Worm (Caenorhabditis elegans) whole organism, young adult: ENCODE measurements around the gene ZK402.1.

Experiments
- B0035.1 ChIP-seq: sonication (generic microtip); optimal IDR thresholded peaks from 2 replicates; lab custom pipeline; 2016; ENCODE audit warnings: missing genetic modification characterization, mild to moderate bottlenecking, missing compliant biosample characterization, missing genotype, missing genetic modification reagents
- F22D6.2 ChIP-seq: sonication (generic microtip); optimal IDR thresholded peaks from 2 replicates; lab custom pipeline; 2016; ENCODE audit warnings: mild to moderate bottlenecking, missing genetic modification characterization, missing compliant biosample characterization
- F23B12.7 ChIP-seq: sonication (generic microtip); optimal IDR thresholded peaks from 2 replicates; lab custom pipeline; 2017; ENCODE audit warnings: missing genetic modification characterization, mild to moderate bottlenecking, missing compliant biosample characterization, antibody characterized with exemption, moderate library complexity; ENCODE audit not compliant: insufficient read depth
- F33H1.4 ChIP-seq: fragments of 200-800 bp; sonication (Bioruptor generic); IDR thresholded peaks from 2 replicates; pipeline ENCODE4 v1.3.6; 2022; ENCODE audit warnings: missing genetic modification reagents, missing genetic modification characterization, missing compliant biosample characterization
- F37B4.10 ChIP-seq: fragments of 200-800 bp; sonication (Bioruptor generic); IDR thresholded peaks from 2 replicates; pipeline ENCODE4 v1.3.6; 2022; ENCODE audit warnings: missing genetic modification characterization, missing compliant biosample characterization
- F55B11.4 ChIP-seq: sonication (generic microtip); optimal IDR thresholded peaks from 2 replicates; lab custom pipeline; 2016; ENCODE audit warnings: missing compliant biosample characterization, missing genetic modification characterization, borderline replicate concordance; ENCODE audit not compliant: insufficient read depth
- F57A8.1 ChIP-seq: fragments of 200-800 bp; sonication (Bioruptor generic); optimal IDR thresholded peaks from 2 replicates; lab custom pipeline; 2018; ENCODE audit warnings: mild to moderate bottlenecking, missing genetic modification characterization, moderate library complexity, missing compliant biosample characterization
- T07F8.4 ChIP-seq: sonication (generic microtip); optimal IDR thresholded peaks from 2 replicates; lab custom pipeline; 2016; ENCODE audit warnings: mild to moderate bottlenecking, missing genetic modification characterization, moderate library complexity, missing compliant biosample characterization
- Y53F4B.3 ChIP-seq: fragments of 200-800 bp; sonication (Bioruptor generic); IDR thresholded peaks from 2 replicates; pipeline ENCODE4 v1.3.6; 2022; ENCODE audit warnings: missing genetic modification reagents, missing genetic modification characterization, missing compliant biosample characterization
- Y56A3A.18 ChIP-seq: fragments of 200-800 bp; sonication (Bioruptor generic); IDR thresholded peaks from 2 replicates; pipeline ENCODE4 v1.3.6; 2022; ENCODE audit warnings: missing genetic modification reagents, missing genetic modification characterization, missing compliant biosample characterization
- Y95B8A.8 ChIP-seq: fragments of 200-800 bp; sonication (Bioruptor generic); IDR thresholded peaks from 2 replicates; pipeline ENCODE4 v1.3.6; 2022; ENCODE audit warnings: missing genetic modification reagents, missing genetic modification characterization, missing compliant biosample characterization
- ZK185.1 ChIP-seq: sonication (generic microtip); optimal IDR thresholded peaks from 2 replicates; lab custom pipeline; 2016; ENCODE audit warnings: mild to moderate bottlenecking, missing genetic modification characterization, missing compliant biosample characterization; ENCODE audit not compliant: poor library complexity, severe bottlenecking
- akir-1 ChIP-seq: fragments of 200-800 bp; sonication (Bioruptor generic); optimal IDR thresholded peaks from 2 replicates; lab custom pipeline; 2018; ENCODE audit warnings: mild to moderate bottlenecking, missing genetic modification characterization, moderate library complexity, missing compliant biosample characterization
- athp-1 ChIP-seq: sonication (generic microtip); optimal IDR thresholded peaks from 2 replicates; lab custom pipeline; 2017; ENCODE audit warnings: mild to moderate bottlenecking, missing genetic modification characterization, missing compliant biosample characterization
- cebp-2 ChIP-seq: fragments of 200-800 bp; sonication (Bioruptor generic); IDR thresholded peaks from 2 replicates; pipeline ENCODE4 v1.3.6; 2022; ENCODE audit warnings: missing genetic modification characterization, missing compliant biosample characterization
- ceh-58 ChIP-seq: fragments of 200-800 bp; sonication (Bioruptor generic); IDR thresholded peaks from 2 replicates; pipeline ENCODE4 v1.3.6; 2022; ENCODE audit warnings: missing genetic modification characterization, missing compliant biosample characterization
- dox-1 ChIP-seq: fragments of 200-800 bp; sonication (Bioruptor generic); IDR thresholded peaks from 2 replicates; pipeline ENCODE4 v1.3.6; 2022; ENCODE audit warnings: missing genetic modification reagents, missing genetic modification characterization, missing compliant biosample characterization
- dpl-1 ChIP-seq: fragments of 150-350 bp; optimal IDR thresholded peaks from 2 replicates; lab custom pipeline; 2014; ENCODE audit warnings: missing biosample characterization, missing genetic modification reagents, missing genetic modification characterization
- egrh-3 ChIP-seq: fragments of 200-800 bp; sonication (Bioruptor generic); IDR thresholded peaks from 2 replicates; pipeline ENCODE4 v1.3.6; 2022; ENCODE audit warnings: missing genetic modification reagents, missing genetic modification characterization, missing compliant biosample characterization
- ekl-4 ChIP-seq: fragments of 200-800 bp; sonication (Bioruptor generic); IDR thresholded peaks from 2 replicates; pipeline ENCODE4 v1.3.6; 2022; ENCODE audit warnings: missing genetic modification reagents, missing genetic modification characterization, missing compliant biosample characterization
- hmg-1.2 ChIP-seq: fragments of 200-800 bp; sonication (Bioruptor generic); IDR thresholded peaks from 2 replicates; pipeline ENCODE4 v1.3.6; 2022; ENCODE audit warnings: missing genetic modification reagents, missing genetic modification characterization, missing compliant biosample characterization
- lag-1 ChIP-seq: fragments of 200-800 bp; sonication (Bioruptor generic); IDR thresholded peaks from 2 replicates; pipeline ENCODE4 v1.3.6; 2022; ENCODE audit warnings: missing genetic modification reagents, missing genetic modification characterization, missing compliant biosample characterization
- let-607 ChIP-seq, 2 experiments: fragments of 200-800 bp in 1 of 2; sonication (Bioruptor generic) in 1 of 2; sonication (generic microtip) in 1 of 2; optimal IDR thresholded peaks; 2 replicates each; lab custom pipeline; 2016 to 2018; ENCODE audit warnings: mild to moderate bottlenecking in 2 of 2, missing compliant biosample characterization in 2 of 2, missing genetic modification characterization in 2 of 2, moderate library complexity in 2 of 2, missing genotype in 1 of 2
- lin-26 ChIP-seq: fragments of 200-800 bp; sonication (Bioruptor generic); IDR thresholded peaks from 2 replicates; pipeline ENCODE4 v1.3.6; 2022; ENCODE audit warnings: missing genetic modification reagents, missing genetic modification characterization, missing compliant biosample characterization
- madf-8 ChIP-seq: fragments of 200-800 bp; sonication (Bioruptor generic); conservative IDR thresholded peaks from 2 replicates; pipeline ENCODE4 v1.3.6; 2022; ENCODE audit warnings: missing genetic modification reagents, missing genetic modification characterization, missing compliant biosample characterization
- nfyb-1 ChIP-seq: fragments of 200-800 bp; sonication (Bioruptor generic); IDR thresholded peaks from 2 replicates; pipeline ENCODE4 v1.3.6; 2022; ENCODE audit warnings: missing genetic modification reagents, missing genetic modification characterization, missing compliant biosample characterization
- nhr-27 ChIP-seq: fragments of 200-800 bp; sonication (Bioruptor generic); optimal IDR thresholded peaks from 2 replicates; lab custom pipeline; 2018; ENCODE audit warnings: mild to moderate bottlenecking, missing genetic modification characterization, moderate library complexity, missing compliant biosample characterization
- nhr-80 ChIP-seq: sonication (generic microtip); optimal IDR thresholded peaks from 2 replicates; lab custom pipeline; 2016; ENCODE audit warnings: missing genetic modification characterization, missing compliant biosample characterization
- nhr-90 ChIP-seq: sonication (generic microtip); optimal IDR thresholded peaks from 2 replicates; lab custom pipeline; 2016; ENCODE audit warnings: missing genotype, mild to moderate bottlenecking, missing genetic modification characterization, missing compliant biosample characterization
- pha-4 ChIP-seq: fragments of 150-350 bp; sonication (generic microtip); optimal IDR thresholded peaks from 2 replicates; lab custom pipeline; 2014; ENCODE audit warnings: missing biosample characterization, missing genetic modification reagents, missing genetic modification characterization
- rcor-1 ChIP-seq: fragments of 200-800 bp; sonication (Bioruptor generic); IDR thresholded peaks from 2 replicates; pipeline ENCODE4 v1.3.6; 2022; ENCODE audit warnings: missing genetic modification reagents, missing genetic modification characterization, missing compliant biosample characterization
- repo-1 ChIP-seq: sonication (generic microtip); optimal IDR thresholded peaks from 2 replicates; lab custom pipeline; 2017; ENCODE audit warnings: mild to moderate bottlenecking, missing genetic modification characterization, missing compliant biosample characterization
- sea-2 ChIP-seq: fragments of 200-800 bp; sonication (Bioruptor generic); IDR thresholded peaks from 2 replicates; pipeline ENCODE4 v1.3.6; 2022; ENCODE audit warnings: missing genetic modification characterization, missing compliant biosample characterization
- snpc-1.1 ChIP-seq: sonication (generic microtip); optimal IDR thresholded peaks from 2 replicates; lab custom pipeline; 2017; ENCODE audit warnings: missing genetic modification characterization, mild to moderate bottlenecking, missing compliant biosample characterization, antibody characterized with exemption, moderate library complexity, missing genotype, missing genetic modification reagents; ENCODE audit not compliant: insufficient read depth
- snpc-1.3 ChIP-seq: sonication (generic microtip); optimal IDR thresholded peaks from 2 replicates; lab custom pipeline; 2017; ENCODE audit warnings: missing genetic modification characterization, mild to moderate bottlenecking, missing compliant biosample characterization, antibody characterized with exemption, moderate library complexity, missing genotype, missing genetic modification reagents; ENCODE audit not compliant: insufficient read depth
- tbx-9 ChIP-seq: sonication (generic microtip); optimal IDR thresholded peaks from 2 replicates; lab custom pipeline; 2016; ENCODE audit warnings: borderline replicate concordance, missing genetic modification characterization, inconsistent platforms, missing compliant biosample characterization
- tlf-1 ChIP-seq: fragments of 200-800 bp; sonication (Bioruptor generic); optimal IDR thresholded peaks from 2 replicates; lab custom pipeline; 2018; ENCODE audit warnings: mild to moderate bottlenecking, missing genetic modification characterization, missing compliant biosample characterization
- unc-62 ChIP-seq: fragments of 150-350 bp; optimal IDR thresholded peaks from 2 replicates; lab custom pipeline; 2014; ENCODE audit warnings: missing biosample characterization, missing genetic modification reagents, missing genetic modification characterization
- zim-3 ChIP-seq: sonication (generic microtip); optimal IDR thresholded peaks from 2 replicates; lab custom pipeline; 2017; ENCODE audit warnings: mild to moderate bottlenecking, missing genetic modification characterization, moderate library complexity, missing compliant biosample characterization
- ztf-18 ChIP-seq: sonication (generic microtip); optimal IDR thresholded peaks from 2 replicates; lab custom pipeline; 2016; ENCODE audit warnings: missing genotype, mild to moderate bottlenecking, missing genetic modification characterization, missing compliant biosample characterization
- ztf-6 ChIP-seq: fragments of 200-800 bp; sonication (Bioruptor generic); IDR thresholded peaks from 2 replicates; pipeline ENCODE4 v1.3.6; 2022; ENCODE audit warnings: missing genetic modification reagents, missing genetic modification characterization, missing compliant biosample characterization

The ZK402.1 gene

ce11 chrX:1379391-1379790 is 24.7 kb upstream of the ZK402.1 start (continued):
- TF ChIP-seq rcor-1 (GFP tag; lab: Robert Waterston, UW) (peak; percentile 64), nhr-27 (tag; lab: Kevin White, UChicago) (peak; percentile 51), cebp-2 (GFP tag; lab: Robert Waterston, UW) (0 out of 2 replicates have a peak, but pooled peaks have one; percentile 77), F23B12.7 (peak; percentile 23), akir-1 (GFP tag; lab: Kevin White, UChicago) (peak; percentile 29), nfyb-1 (peak; percentile 92), snpc-1.1 (tag; lab: Kevin White, UChicago) (peak; percentile 50), Y56A3A.18 (peak; percentile 88; the same call in 1 of the 2 replicates), repo-1 (tag; lab: Kevin White, UChicago) (peak; percentile 54), pha-4 (tag; lab: Kevin White, UChicago) (no peak), snpc-1.3 (tag; lab: Kevin White, UChicago) (peak; percentile 31), ztf-6 (GFP tag; lab: Robert Waterston, UW) (peak; percentile 55; the same call in 1 of the 2 replicates), lin-26 (GFP tag; lab: Robert Waterston, UW) (peak; percentile 83), athp-1 (tag; lab: Kevin White, UChicago) (peak; percentile 29), lag-1 (no peak), zim-3 (peak; percentile 75), ekl-4 (peak; percentile 66), B0035.1 (tag; lab: Kevin White, UChicago) (peak; percentile 79), F33H1.4 (GFP tag; lab: Robert Waterston, UW) (no peak), unc-62 (no peak), dpl-1 (GFP tag; lab: Kevin White, UChicago) (no peak), tlf-1 (GFP tag; lab: Kevin White, UChicago) (peak; percentile 44), F37B4.10 (GFP tag; lab: Robert Waterston, UW) (no peak), dox-1 (peak; percentile 94), sea-2 (GFP tag; lab: Robert Waterston, UW) (no peak), nhr-80 (tag; lab: Kevin White, UChicago) (peak; percentile 43), F55B11.4 (no peak), F22D6.2 (peak; percentile 45), madf-8 (GFP tag; lab: Robert Waterston, UW) (no peak), T07F8.4 (tag; lab: Kevin White, UChicago) (peak; percentile 47), ceh-58 (no peak)

DNA sequence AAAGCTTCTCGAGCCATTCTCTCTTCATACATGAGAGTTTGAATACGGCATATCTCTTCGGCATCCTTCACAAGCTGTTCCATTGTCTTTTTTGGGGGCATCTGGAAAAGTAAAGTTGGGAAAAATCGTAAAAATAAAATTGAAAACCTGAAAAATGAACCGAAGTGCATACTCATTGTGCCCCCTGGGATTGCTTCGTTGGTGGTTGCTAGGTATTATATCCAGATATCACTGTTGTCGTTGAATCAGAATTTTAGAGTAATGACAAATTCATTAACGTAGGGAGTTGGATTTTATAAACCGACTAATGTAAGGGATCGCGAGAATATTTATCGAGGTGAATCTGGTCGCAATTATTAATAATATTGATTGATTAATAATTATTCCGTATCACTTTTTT is 22.5 kb upstream of the ZK402.1 start, which contains the start of gene F56C3.10:
Gene F56C3.10, minus strand, starts transcription at position 101 of the 400 bp plus-strand sequence.
- TF ChIP-seq nhr-90 (tag; lab: Kevin White, UChicago) (no peak), ekl-4 (no peak), pha-4 (tag; lab: Kevin White, UChicago) (no peak), hmg-1.2 (GFP tag; lab: Robert Waterston, UW) (no peak), ZK185.1 (no peak), Y53F4B.3 (GFP tag; lab: Robert Waterston, UW) (no peak), ztf-18 (no peak), tbx-9 (no peak), Y95B8A.8 (GFP tag; lab: Robert Waterston, UW) (no peak), unc-62 (no peak), let-607 (tag; optimal IDR thresholded peaks at IDR 0.05; lab: Kevin White, UChicago) (no peak), F37B4.10 (GFP tag; lab: Robert Waterston, UW) (no peak), snpc-1.1 (tag; lab: Kevin White, UChicago) (no peak), sea-2 (GFP tag; lab: Robert Waterston, UW) (no peak), egrh-3 (no peak), repo-1 (tag; lab: Kevin White, UChicago) (no peak), F57A8.1 (GFP tag; lab: Kevin White, UChicago) (no peak)
